Worm (Caenorhabditis elegans) whole organism, late embryonic: ENCODE data around the gene pcf-11.

Source experiments
- C38D4.7 ChIP-seq: fragments of 200-800 bp; sonication (Bioruptor generic); optimal IDR thresholded peaks from 2 replicates; lab custom pipeline; 2018; ENCODE audit warnings: mild to moderate bottlenecking, missing genetic modification characterization, moderate library complexity, missing compliant biosample characterization
- K09A11.1 ChIP-seq: sonication (generic microtip); optimal IDR thresholded peaks from 2 replicates; lab custom pipeline; 2017; ENCODE audit warnings: antibody characterized with exemption, mild to moderate bottlenecking, missing genetic modification characterization, missing compliant biosample characterization; ENCODE audit not compliant: insufficient read depth
- T23F11.4 ChIP-seq: fragments of 200-800 bp; sonication (Bioruptor generic); optimal IDR thresholded peaks from 2 replicates; lab custom pipeline; 2018; ENCODE audit warnings: mild to moderate bottlenecking, missing genetic modification characterization, missing compliant biosample characterization
- Y22D7AL.16 ChIP-seq: sonication (generic microtip); optimal IDR thresholded peaks from 2 replicates; lab custom pipeline; 2016; ENCODE audit warnings: missing genetic modification characterization, missing compliant biosample characterization
- ama-1 ChIP-seq: fragments of 150-350 bp; optimal IDR thresholded peaks from 2 replicates; lab custom pipeline; 2014
- ceh-19 ChIP-seq: fragments of 200-800 bp; sonication (Bioruptor generic); optimal IDR thresholded peaks from 2 replicates; lab custom pipeline; 2018; ENCODE audit warnings: mild to moderate bottlenecking, missing genetic modification characterization, missing compliant biosample characterization
- ceh-2 ChIP-seq: sonication (generic microtip); optimal IDR thresholded peaks from 2 replicates; lab custom pipeline; 2016; ENCODE audit warnings: missing genotype, missing genetic modification characterization, missing compliant biosample characterization
- ceh-24 ChIP-seq: sonication (generic microtip); optimal IDR thresholded peaks from 2 replicates; lab custom pipeline; 2016; ENCODE audit warnings: mild to moderate bottlenecking, missing genetic modification characterization, missing compliant biosample characterization
- ceh-31 ChIP-seq: sonication (generic microtip); optimal IDR thresholded peaks from 2 replicates; lab custom pipeline; 2016; ENCODE audit warnings: missing genetic modification characterization, missing compliant biosample characterization
- ceh-34 ChIP-seq: sonication (generic microtip); optimal IDR thresholded peaks from 2 replicates; lab custom pipeline; 2016; ENCODE audit warnings: mild to moderate bottlenecking, missing genetic modification characterization, missing compliant biosample characterization
- ceh-45 ChIP-seq: fragments of 200-800 bp; sonication (Bioruptor generic); IDR thresholded peaks from 2 replicates; pipeline ENCODE4 v1.3.6; 2022; ENCODE audit warnings: missing genetic modification reagents, missing genetic modification characterization, missing compliant biosample characterization
- ceh-48 ChIP-seq: sonication (generic microtip); optimal IDR thresholded peaks from 2 replicates; lab custom pipeline; 2016; ENCODE audit warnings: missing genetic modification characterization, inconsistent platforms, missing compliant biosample characterization
- ceh-9 ChIP-seq: sonication (generic microtip); optimal IDR thresholded peaks from 2 replicates; lab custom pipeline; 2016; ENCODE audit warnings: mild to moderate bottlenecking, missing genetic modification characterization, inconsistent platforms, missing compliant biosample characterization
- che-1 ChIP-seq: sonication (generic microtip); optimal IDR thresholded peaks from 2 replicates; lab custom pipeline; 2016; ENCODE audit warnings: mild to moderate bottlenecking, missing genetic modification characterization, missing compliant biosample characterization
- dmd-4 ChIP-seq: sonication (generic microtip); optimal IDR thresholded peaks from 2 replicates; lab custom pipeline; 2016; ENCODE audit warnings: borderline replicate concordance, missing genetic modification characterization, missing compliant biosample characterization
- dve-1 ChIP-seq: sonication (generic microtip); optimal IDR thresholded peaks from 2 replicates; lab custom pipeline; 2017; ENCODE audit warnings: antibody characterized with exemption, mild to moderate bottlenecking, missing genetic modification characterization, missing compliant biosample characterization
- elt-2 ChIP-seq: sonication (generic microtip); optimal IDR thresholded peaks from 2 replicates; lab custom pipeline; 2016; ENCODE audit warnings: missing genetic modification reagents, missing genetic modification characterization, missing compliant biosample characterization
- elt-4 ChIP-seq: sonication (generic microtip); optimal IDR thresholded peaks from 2 replicates; lab custom pipeline; 2016; ENCODE audit warnings: missing genetic modification characterization, missing compliant biosample characterization
- ets-4 ChIP-seq: sonication (generic microtip); optimal IDR thresholded peaks from 2 replicates; lab custom pipeline; 2016; ENCODE audit warnings: missing genetic modification characterization, missing compliant biosample characterization
- eyg-1 ChIP-seq: sonication (generic microtip); optimal IDR thresholded peaks from 2 replicates; lab custom pipeline; 2016; ENCODE audit warnings: missing genotype, missing genetic modification characterization, missing compliant biosample characterization
- fax-1 ChIP-seq: sonication (generic microtip); optimal IDR thresholded peaks from 2 replicates; lab custom pipeline; 2016; ENCODE audit warnings: missing genotype, missing genetic modification characterization, missing compliant biosample characterization
- fkh-10 ChIP-seq: fragments of 150-350 bp; optimal IDR thresholded peaks from 2 replicates; lab custom pipeline; 2014; ENCODE audit warnings: missing biosample characterization, missing genetic modification reagents, missing genetic modification characterization
- gmeb-2 ChIP-seq: sonication (generic microtip); optimal IDR thresholded peaks from 2 replicates; lab custom pipeline; 2016; ENCODE audit warnings: missing genetic modification characterization, inconsistent platforms, missing compliant biosample characterization
- hlh-30 ChIP-seq: sonication (generic microtip); optimal IDR thresholded peaks from 2 replicates; lab custom pipeline; 2017; ENCODE audit warnings: antibody characterized with exemption, missing genetic modification characterization, missing compliant biosample characterization; ENCODE audit not compliant: insufficient read depth
- hlh-8 ChIP-seq: sonication (generic microtip); optimal IDR thresholded peaks from 2 replicates; lab custom pipeline; 2016; ENCODE audit warnings: missing genotype, missing genetic modification characterization, missing compliant biosample characterization
- madf-2 ChIP-seq: sonication (generic microtip); optimal IDR thresholded peaks from 2 replicates; lab custom pipeline; 2017; ENCODE audit warnings: missing genetic modification characterization, missing compliant biosample characterization
- mec-3 ChIP-seq: sonication (generic microtip); optimal IDR thresholded peaks from 2 replicates; lab custom pipeline; 2016; ENCODE audit warnings: borderline replicate concordance, missing genetic modification characterization, missing compliant biosample characterization
- nfya-1 ChIP-seq: sonication (generic microtip); optimal IDR thresholded peaks from 2 replicates; lab custom pipeline; 2017; ENCODE audit warnings: missing genetic modification characterization, mild to moderate bottlenecking, missing compliant biosample characterization, antibody characterized with exemption, moderate library complexity
- nhr-11 ChIP-seq: fragments of 150-350 bp; optimal IDR thresholded peaks from 2 replicates; lab custom pipeline; 2014; ENCODE audit warnings: missing biosample characterization, missing genetic modification characterization
- pha-2 ChIP-seq: sonication (generic microtip); optimal IDR thresholded peaks from 2 replicates; lab custom pipeline; 2017; ENCODE audit warnings: mild to moderate bottlenecking, missing genetic modification characterization, missing compliant biosample characterization
- pros-1 ChIP-seq: fragments of 150-350 bp; optimal IDR thresholded peaks from 2 replicates; lab custom pipeline; 2014; ENCODE audit warnings: missing biosample characterization, missing genetic modification reagents, missing genetic modification characterization
- ref-2 ChIP-seq: sonication (generic microtip); optimal IDR thresholded peaks from 2 replicates; lab custom pipeline; 2016; ENCODE audit warnings: missing genetic modification characterization, missing compliant biosample characterization
- rnt-1 ChIP-seq: sonication (generic microtip); optimal IDR thresholded peaks from 2 replicates; lab custom pipeline; 2016; ENCODE audit warnings: missing genetic modification characterization, missing compliant biosample characterization
- sdc-2 ChIP-seq: sonication (generic microtip); optimal IDR thresholded peaks from 2 replicates; lab custom pipeline; 2016; ENCODE audit warnings: missing genotype, missing genetic modification characterization, missing compliant biosample characterization
- sox-2 ChIP-seq: fragments of 200-800 bp; sonication (Bioruptor generic); IDR thresholded peaks from 2 replicates; pipeline ENCODE4 v1.3.6; 2022; ENCODE audit warnings: missing genetic modification reagents, missing genetic modification characterization, missing compliant biosample characterization
- syd-9 ChIP-seq: sonication (generic microtip); optimal IDR thresholded peaks from 2 replicates; lab custom pipeline; 2016; ENCODE audit warnings: mild to moderate bottlenecking, missing genetic modification characterization, moderate library complexity, missing compliant biosample characterization
- tbx-7 ChIP-seq: sonication (generic microtip); optimal IDR thresholded peaks from 2 replicates; lab custom pipeline; 2016; ENCODE audit warnings: missing genotype, missing genetic modification characterization, missing compliant biosample characterization
- ttx-3 ChIP-seq: sonication (generic microtip); optimal IDR thresholded peaks from 2 replicates; lab custom pipeline; 2016; ENCODE audit warnings: missing genetic modification reagents, missing genetic modification characterization, missing compliant biosample characterization
- unc-3 ChIP-seq, 2 experiments: fragments of 200-800 bp in 1 of 2; sonication (Bioruptor generic) in 1 of 2; sonication (generic microtip) in 1 of 2; conservative IDR thresholded peaks in 1 of 2; optimal IDR thresholded peaks in 1 of 2; 2 replicates each; pipeline versions ENCODE4 v1.3.6 to Lab custom; 2016 to 2022; ENCODE audit warnings: missing compliant biosample characterization in 2 of 2, missing genetic modification characterization in 2 of 2, missing genetic modification reagents in 1 of 2
- unc-42 ChIP-seq: sonication (generic microtip); optimal IDR thresholded peaks from 2 replicates; lab custom pipeline; 2016; ENCODE audit warnings: missing genotype, missing genetic modification characterization, missing compliant biosample characterization
- unc-55 ChIP-seq: sonication (generic microtip); optimal IDR thresholded peaks from 2 replicates; lab custom pipeline; 2017; ENCODE audit warnings: missing biosample characterization, missing genetic modification reagents, missing genetic modification characterization

Gene pcf-11

DNA sequence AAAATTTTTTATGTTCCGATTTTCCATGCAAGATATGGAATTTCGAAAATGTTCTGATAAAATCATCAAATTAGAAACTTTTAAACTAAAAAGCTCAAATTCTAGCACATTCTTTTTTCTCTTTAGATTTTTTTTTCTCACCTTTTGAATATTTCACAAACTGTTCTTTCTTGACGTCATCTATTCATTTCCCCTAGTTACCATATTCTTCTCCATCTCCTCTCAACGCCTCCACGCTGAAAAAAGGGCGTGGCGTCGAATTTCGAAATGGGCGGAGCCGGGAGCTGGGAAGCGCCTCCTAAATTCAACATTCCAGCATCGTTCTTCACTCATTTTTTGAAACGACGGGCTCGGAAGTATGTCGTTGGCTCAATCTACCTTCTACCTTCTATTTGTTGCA, 17.4 kb downstream of the pcf-11 start, which contains the start of gene nlp-43:
Gene nlp-43 (plus strand): TSS at position 301 of the 400 bp plus-strand sequence.
- TF ChIP-seq fax-1 (no peak), ceh-9 (tag; lab: Kevin White, UChicago) (no peak), elt-2 (no peak), gmeb-2 (tag; lab: Kevin White, UChicago) (no peak), nhr-11 (tag; lab: Kevin White, UChicago) (no peak), ceh-48 (tag; lab: Kevin White, UChicago) (no peak), T23F11.4 (GFP tag; lab: Kevin White, UChicago) (no peak), dve-1 (tag; lab: Kevin White, UChicago) (no peak)

DNA sequence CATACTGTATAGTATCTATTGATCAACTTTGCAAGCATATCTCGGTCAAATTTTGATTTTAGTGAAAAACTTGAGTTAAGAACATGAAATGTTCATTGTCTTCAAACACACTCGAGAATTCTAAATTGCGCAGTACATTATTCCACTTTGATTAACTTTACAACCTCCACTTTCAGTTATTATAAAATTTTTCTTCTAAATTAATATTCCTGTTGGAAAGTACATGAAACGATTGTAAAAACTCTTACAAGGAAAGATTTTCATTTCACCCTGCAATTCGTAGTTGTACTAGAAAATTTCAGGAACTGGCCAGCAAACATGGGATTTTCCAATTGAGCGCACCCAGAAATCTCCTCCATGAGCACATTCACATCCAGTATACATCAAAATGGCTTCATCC, 20.0 kb downstream of the pcf-11 start, which contains the start of gene C45G9.14:
Gene C45G9.14 (plus strand): TSS at position 301 of the 400 bp plus-strand sequence.
- no peak for TF ChIP-seq fkh-10 (GFP tag; lab: Kevin White, UChicago)
- no peak for TF ChIP-seq K09A11.1 (tag; lab: Kevin White, UChicago)
- TF ChIP-seq syd-9, result no peak
- no peak for TF ChIP-seq pros-1 (tag; lab: Kevin White, UChicago)
- TF ChIP-seq che-1 (tag; lab: Kevin White, UChicago), result no peak
- TF ChIP-seq C38D4.7 (GFP tag; lab: Kevin White, UChicago), result no peak
- TF ChIP-seq unc-3 (GFP tag; conservative IDR thresholded peaks at IDR 0.05; lab: Robert Waterston, UW), result no peak
- no peak for TF ChIP-seq unc-3 (tag; optimal IDR thresholded peaks at IDR 0.05; lab: Kevin White, UChicago)
- no peak for TF ChIP-seq hlh-8
- no peak for TF ChIP-seq Y22D7AL.16 (tag; lab: Kevin White, UChicago)

DNA sequence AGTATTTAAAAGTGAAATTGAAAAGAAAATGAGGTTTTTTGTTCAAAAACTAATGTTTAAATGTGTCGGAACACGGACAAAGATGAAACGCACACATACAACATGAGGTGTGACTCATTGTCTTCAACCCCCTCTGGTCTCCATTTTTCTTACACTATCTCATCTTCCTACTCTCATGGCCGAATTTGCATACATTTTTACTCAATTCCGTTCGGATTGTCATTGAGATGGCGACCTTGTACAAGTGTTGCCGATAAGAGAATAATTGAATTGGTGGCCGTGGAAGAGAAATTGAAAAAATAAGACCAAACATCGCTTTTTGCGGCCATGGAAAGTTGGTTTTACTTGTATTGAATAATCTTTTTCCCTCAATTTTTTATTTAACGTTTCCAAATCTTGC, 22.5 kb downstream of the pcf-11 start, which contains the start of gene txbp-3:
Gene txbp-3 (minus strand): TSS at position 285 of the 400 bp plus-strand sequence.
- 0 out of 2 replicates have a peak, but pooled peaks have one; percentile 18 for TF ChIP-seq sox-2 (GFP tag; lab: Robert Waterston, UW)
- peak; percentile 58 for TF ChIP-seq elt-2
- no peak for TF ChIP-seq hlh-8
- peak; percentile 85 for TF ChIP-seq unc-42
- TF ChIP-seq ets-4, result peak; percentile 71
- TF ChIP-seq nhr-11 (tag; lab: Kevin White, UChicago), result no peak
- TF ChIP-seq ceh-34 (tag; lab: Kevin White, UChicago), result no peak
- no peak for TF ChIP-seq pha-2
- TF ChIP-seq mec-3 (tag; lab: Kevin White, UChicago), result no peak
- TF ChIP-seq ceh-31, result peak; percentile 58
- no peak for TF ChIP-seq ceh-19 (GFP tag; lab: Kevin White, UChicago)
- TF ChIP-seq hlh-30 (tag; lab: Kevin White, UChicago), result peak; percentile 45
- TF ChIP-seq nfya-1 (tag; lab: Kevin White, UChicago), result peak; percentile 30
- no peak for TF ChIP-seq ceh-24 (tag; lab: Kevin White, UChicago)
- no peak for TF ChIP-seq fax-1

DNA sequence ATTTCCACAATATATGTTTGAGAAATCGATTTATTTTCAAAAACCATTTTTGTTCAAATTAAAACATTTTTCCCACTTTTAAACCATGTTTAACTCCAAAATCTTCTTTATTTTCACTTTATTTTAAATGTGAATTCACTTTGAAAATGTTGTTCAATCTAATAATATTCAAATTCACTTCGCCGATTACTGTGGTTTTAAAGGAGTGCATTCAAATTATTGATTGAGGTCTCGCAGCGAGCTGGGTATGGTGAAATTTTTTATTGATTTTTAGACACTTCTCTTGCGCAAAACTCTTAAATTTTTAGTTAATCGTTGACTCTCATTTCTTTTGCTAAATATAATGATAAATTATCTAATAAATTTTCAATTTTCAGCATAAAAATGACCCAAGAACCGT, 23.0 kb downstream of the pcf-11 start, which contains the start of gene C45G9.5:
Gene C45G9.5 (plus strand): TSS at position 378 of the 400 bp plus-strand sequence.
- TF ChIP-seq mec-3 (tag; lab: Kevin White, UChicago), result no peak
- no peak for TF ChIP-seq ttx-3 (tag; lab: Kevin White, UChicago)
- TF ChIP-seq ceh-31, result no peak
- TF ChIP-seq ceh-24 (tag; lab: Kevin White, UChicago), result no peak
- no peak for TF ChIP-seq rnt-1
- no peak for TF ChIP-seq unc-55
- TF ChIP-seq tbx-7 (tag; lab: Kevin White, UChicago), result no peak
- no peak for TF ChIP-seq fkh-10 (GFP tag; lab: Kevin White, UChicago)
- TF ChIP-seq hlh-30 (tag; lab: Kevin White, UChicago), result no peak
- TF ChIP-seq elt-4 (tag; lab: Kevin White, UChicago), result no peak
- no peak for TF ChIP-seq unc-3 (GFP tag; conservative IDR thresholded peaks at IDR 0.05; lab: Robert Waterston, UW)
- TF ChIP-seq unc-3 (tag; optimal IDR thresholded peaks at IDR 0.05; lab: Kevin White, UChicago), result no peak
- TF ChIP-seq dmd-4 (tag; lab: Kevin White, UChicago), result no peak
- no peak for TF ChIP-seq T23F11.4 (GFP tag; lab: Kevin White, UChicago)
- no peak for TF ChIP-seq sdc-2 (tag; lab: Kevin White, UChicago)
- no peak for TF ChIP-seq ceh-45 (GFP tag; lab: Robert Waterston, UW)
- no peak for TF ChIP-seq madf-2
- TF ChIP-seq ceh-2 (tag; lab: Kevin White, UChicago), result no peak
- TF ChIP-seq ama-1 (lab: Kevin White, UChicago), result no peak
- TF ChIP-seq ref-2, result no peak
- no peak for TF ChIP-seq eyg-1
- TF ChIP-seq, all 69 proteins: peak for 0
